Worm (Caenorhabditis elegans) whole organism, mixed stage, embryonic: ENCODE results near the gene Y73F8A.36.

Experiments used
- M03D4.4 ChIP-seq: sonication (generic microtip); optimal IDR thresholded peaks from 2 replicates; lab custom pipeline; 2017; ENCODE audit warnings: mild to moderate bottlenecking, missing genetic modification characterization, missing compliant biosample characterization
- bed-3 ChIP-seq: fragments of 200-800 bp; sonication (Bioruptor generic); optimal IDR thresholded peaks from 3 replicates; lab custom pipeline; 2018; ENCODE audit warnings: mild to moderate bottlenecking, missing genetic modification characterization, moderate library complexity, missing compliant biosample characterization
- blmp-1 ChIP-seq: fragments of 150-350 bp; optimal IDR thresholded peaks from 2 replicates; lab custom pipeline; 2014; ENCODE audit warnings: missing biosample characterization, missing genetic modification characterization
- ceh-39 ChIP-seq: fragments of 150-350 bp; optimal IDR thresholded peaks from 2 replicates; lab custom pipeline; 2014; ENCODE audit warnings: missing biosample characterization, missing genetic modification characterization
- ceh-43 ChIP-seq: fragments of 200-800 bp; sonication (Bioruptor generic); optimal IDR thresholded peaks from 2 replicates; lab custom pipeline; 2018; ENCODE audit warnings: mild to moderate bottlenecking, missing genetic modification characterization, moderate library complexity, missing compliant biosample characterization
- ceh-83 ChIP-seq: fragments of 200-800 bp; sonication (Bioruptor generic); optimal IDR thresholded peaks from 2 replicates; lab custom pipeline; 2018; ENCODE audit warnings: mild to moderate bottlenecking, missing genetic modification characterization, missing compliant biosample characterization
- ces-1 ChIP-seq: fragments of 150-350 bp; optimal IDR thresholded peaks from 2 replicates; lab custom pipeline; 2014; ENCODE audit warnings: missing biosample characterization, missing genetic modification reagents, missing genetic modification characterization
- cnd-1 ChIP-seq: fragments of 200-800 bp; sonication (Bioruptor generic); optimal IDR thresholded peaks from 2 replicates; lab custom pipeline; 2018; ENCODE audit warnings: mild to moderate bottlenecking, missing genetic modification characterization, missing compliant biosample characterization
- drap-1 ChIP-seq: fragments of 200-800 bp; sonication (Bioruptor generic); optimal IDR thresholded peaks from 3 replicates; lab custom pipeline; 2018; ENCODE audit warnings: mild to moderate bottlenecking, missing genetic modification characterization, missing compliant biosample characterization
- elt-1 ChIP-seq: sonication (generic microtip); optimal IDR thresholded peaks from 2 replicates; lab custom pipeline; 2017; ENCODE audit warnings: missing genetic modification characterization, mild to moderate bottlenecking, missing compliant biosample characterization, antibody characterized with exemption, moderate library complexity, borderline replicate concordance; ENCODE audit not compliant: insufficient read depth
- elt-3 ChIP-seq: fragments of 150-350 bp; optimal IDR thresholded peaks from 2 replicates; lab custom pipeline; 2014; ENCODE audit warnings: missing biosample characterization, missing genetic modification characterization
- flh-1 ChIP-seq: fragments of 200-800 bp; sonication (Bioruptor generic); optimal IDR thresholded peaks from 2 replicates; lab custom pipeline; 2018; ENCODE audit warnings: mild to moderate bottlenecking, missing genetic modification characterization, moderate library complexity, missing compliant biosample characterization
- hlh-1 ChIP-seq: fragments of 150-350 bp; optimal IDR thresholded peaks from 2 replicates; lab custom pipeline; 2014; ENCODE audit warnings: missing biosample characterization, missing genetic modification reagents, missing genetic modification characterization
- lin-13 ChIP-seq: fragments of 150-350 bp; optimal IDR thresholded peaks from 2 replicates; lab custom pipeline; 2014; ENCODE audit warnings: missing biosample characterization, missing genetic modification characterization
- lin-32 ChIP-seq: fragments of 200-800 bp; sonication (Bioruptor generic); optimal IDR thresholded peaks from 2 replicates; lab custom pipeline; 2018; ENCODE audit warnings: mild to moderate bottlenecking, missing genetic modification characterization, missing compliant biosample characterization
- lsy-2 ChIP-seq: fragments of 150-350 bp; optimal IDR thresholded peaks from 2 replicates; lab custom pipeline; 2014; ENCODE audit warnings: missing biosample characterization, missing genetic modification characterization
- mab-5 ChIP-seq: fragments of 150-350 bp; optimal IDR thresholded peaks from 2 replicates; lab custom pipeline; 2014; ENCODE audit warnings: missing biosample characterization, missing genetic modification characterization
- mep-1 ChIP-seq: fragments of 150-350 bp; optimal IDR thresholded peaks from 2 replicates; lab custom pipeline; 2017; ENCODE audit warnings: missing biosample characterization, missing genetic modification reagents, missing genetic modification characterization, inconsistent platforms
- mls-2 ChIP-seq: sonication (generic microtip); optimal IDR thresholded peaks from 2 replicates; lab custom pipeline; 2016; ENCODE audit warnings: mild to moderate bottlenecking, missing genetic modification characterization, moderate library complexity, missing compliant biosample characterization
- nhr-12 ChIP-seq: fragments of 150-350 bp; optimal IDR thresholded peaks from 2 replicates; lab custom pipeline; 2014; ENCODE audit warnings: missing biosample characterization, missing genetic modification characterization
- nhr-2 ChIP-seq: fragments of 150-350 bp; optimal IDR thresholded peaks from 2 replicates; lab custom pipeline; 2014; ENCODE audit warnings: missing biosample characterization, missing genetic modification characterization
- nhr-237 ChIP-seq: fragments of 150-350 bp; optimal IDR thresholded peaks from 2 replicates; lab custom pipeline; 2014; ENCODE audit warnings: missing biosample characterization, missing genetic modification characterization
- nhr-28 ChIP-seq: fragments of 150-350 bp; optimal IDR thresholded peaks from 2 replicates; lab custom pipeline; 2014; ENCODE audit warnings: missing biosample characterization, missing genetic modification characterization
- pha-4 ChIP-seq: fragments of 150-350 bp; optimal IDR thresholded peaks from 2 replicates; lab custom pipeline; 2018; ENCODE audit warnings: missing biosample characterization, missing genetic modification reagents, missing genetic modification characterization
- sem-2 ChIP-seq: fragments of 200-800 bp; sonication (Bioruptor generic); optimal IDR thresholded peaks from 2 replicates; lab custom pipeline; 2018; ENCODE audit warnings: mild to moderate bottlenecking, missing genetic modification characterization, missing compliant biosample characterization
- snpc-4 ChIP-seq: fragments of 150-350 bp; optimal IDR thresholded peaks from 2 replicates; lab custom pipeline; 2014; ENCODE audit warnings: missing biosample characterization, missing genetic modification characterization
- sptf-1 ChIP-seq: sonication (generic microtip); optimal IDR thresholded peaks from 2 replicates; lab custom pipeline; 2017; ENCODE audit warnings: mild to moderate bottlenecking, missing genetic modification characterization, moderate library complexity, missing compliant biosample characterization
- tbx-8 ChIP-seq: fragments of 200-800 bp; sonication (Bioruptor generic); optimal IDR thresholded peaks from 2 replicates; lab custom pipeline; 2018; ENCODE audit warnings: mild to moderate bottlenecking, missing genetic modification characterization, moderate library complexity, missing compliant biosample characterization
- unc-39 ChIP-seq: fragments of 150-350 bp; optimal IDR thresholded peaks from 2 replicates; lab custom pipeline; 2014; ENCODE audit warnings: missing biosample characterization, missing genetic modification characterization
- unc-62 ChIP-seq: fragments of 150-350 bp; optimal IDR thresholded peaks from 2 replicates; lab custom pipeline; 2014; ENCODE audit warnings: missing biosample characterization, missing genetic modification reagents, missing genetic modification characterization
- zip-8 ChIP-seq: fragments of 150-350 bp; optimal IDR thresholded peaks from 2 replicates; lab custom pipeline; 2014; ENCODE audit warnings: missing biosample characterization, missing genetic modification characterization
- ztf-11 ChIP-seq: fragments of 150-350 bp; optimal IDR thresholded peaks from 2 replicates; lab custom pipeline; 2014; ENCODE audit warnings: missing biosample characterization, missing genetic modification characterization

Y73F8A.36 gene

DNA sequence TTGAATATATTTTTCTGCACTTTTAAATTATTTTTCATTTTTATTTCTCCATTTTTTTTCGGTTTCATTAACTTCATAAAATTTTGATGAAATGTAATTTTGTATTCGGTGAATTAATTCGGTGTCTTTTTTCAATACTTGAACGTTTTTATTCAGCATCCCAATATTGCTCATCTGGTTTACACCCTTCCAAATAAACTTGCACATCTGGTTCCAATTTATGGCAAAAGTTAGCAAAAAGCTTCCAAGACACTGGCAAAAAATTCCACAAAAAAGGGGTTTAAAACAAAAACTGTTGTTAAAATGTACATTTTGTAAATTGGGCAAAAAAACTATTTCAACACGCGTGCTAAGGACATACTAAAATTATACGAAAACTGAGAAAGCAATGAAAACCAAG, 34.5 kb downstream of the Y73F8A.36 start:
- TF ChIP-seq mab-5 = no peak
- no peak for TF ChIP-seq mep-1
- no peak for TF ChIP-seq ceh-83
- TF ChIP-seq bed-3 (GFP tag; lab: Kevin White, UChicago) = no peak
- TF ChIP-seq ceh-43 = no peak
- TF ChIP-seq lin-13 (tag; lab: Kevin White, UChicago) = no peak
- TF ChIP-seq M03D4.4 (tag; lab: Kevin White, UChicago) = no peak
- no peak for TF ChIP-seq snpc-4 (tag; lab: Kevin White, UChicago)
- TF ChIP-seq flh-1 (GFP tag; lab: Kevin White, UChicago) = no peak
- TF ChIP-seq lsy-2 (tag; lab: Kevin White, UChicago) = no peak
- no peak for TF ChIP-seq ceh-39 (tag; lab: Kevin White, UChicago)
- no peak for TF ChIP-seq nhr-12 (tag; lab: Kevin White, UChicago)
- TF ChIP-seq nhr-237 (tag; lab: Kevin White, UChicago) = no peak
- no peak for TF ChIP-seq hlh-1
- no peak for TF ChIP-seq unc-39 (tag; lab: Kevin White, UChicago)

DNA sequence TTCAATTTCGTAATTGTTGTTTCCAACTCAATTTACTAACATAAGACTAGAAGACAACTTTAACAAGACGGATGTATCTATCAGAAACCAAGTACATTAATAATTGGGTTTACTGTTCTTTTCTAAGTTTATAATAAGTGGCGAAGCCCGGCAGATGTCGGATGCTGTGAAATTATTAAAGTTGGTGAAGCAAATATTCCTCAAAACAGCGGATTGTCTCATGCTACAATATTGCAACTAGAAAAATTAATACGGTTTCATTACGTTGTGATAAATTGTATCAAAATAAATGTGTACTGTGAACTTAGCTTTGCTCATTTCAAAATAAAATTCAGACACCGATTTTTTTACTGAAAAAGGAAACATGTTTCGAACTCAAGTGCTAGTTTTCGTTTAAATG, 37.9 kb downstream of the Y73F8A.36 start:
- no peak for TF ChIP-seq bed-3 (GFP tag; lab: Kevin White, UChicago)
- no peak for TF ChIP-seq nhr-28
- no peak for TF ChIP-seq mep-1
- TF ChIP-seq unc-62 = no peak
- TF ChIP-seq nhr-2 (tag; lab: Kevin White, UChicago) = no peak
- no peak for TF ChIP-seq lin-32 (GFP tag; lab: Kevin White, UChicago)
- no peak for TF ChIP-seq ces-1 (GFP tag; lab: Kevin White, UChicago)
- TF ChIP-seq flh-1 (GFP tag; lab: Kevin White, UChicago) = no peak
- no peak for TF ChIP-seq nhr-237 (tag; lab: Kevin White, UChicago)
- no peak for TF ChIP-seq M03D4.4 (tag; lab: Kevin White, UChicago)
- no peak for TF ChIP-seq mls-2 (tag; lab: Kevin White, UChicago)
- TF ChIP-seq hlh-1 = no peak
- no peak for TF ChIP-seq drap-1 (GFP tag; lab: Kevin White, UChicago)
- no peak for TF ChIP-seq nhr-12 (tag; lab: Kevin White, UChicago)
- TF ChIP-seq snpc-4 (tag; lab: Kevin White, UChicago) = no peak
- TF ChIP-seq sem-2 (GFP tag; lab: Kevin White, UChicago) = no peak
- no peak for TF ChIP-seq ceh-43
- TF ChIP-seq lin-13 (tag; lab: Kevin White, UChicago) = no peak
- TF ChIP-seq unc-39 (tag; lab: Kevin White, UChicago) = no peak

DNA sequence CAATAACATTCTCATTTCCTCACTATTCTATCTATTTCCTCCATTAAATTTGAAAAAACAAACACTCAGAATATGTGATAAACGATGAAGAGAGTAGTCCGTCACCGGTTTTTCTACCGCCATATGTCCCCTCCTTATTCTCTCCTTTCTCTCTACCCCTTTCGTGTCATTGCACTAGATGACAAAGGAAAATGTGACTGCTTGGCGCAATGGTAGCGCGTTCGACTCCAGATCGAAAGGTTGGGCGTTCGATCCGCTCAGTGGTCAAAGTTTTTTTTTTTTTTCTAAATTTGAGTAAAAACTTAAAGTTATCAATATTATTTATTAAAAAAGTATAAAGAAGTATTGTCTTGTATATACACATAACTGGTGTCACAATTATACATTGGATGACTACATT, 43.8 kb downstream of the Y73F8A.36 start:
- peak; percentile 15 for TF ChIP-seq bed-3 (GFP tag; lab: Kevin White, UChicago)
- no peak for TF ChIP-seq elt-3
- TF ChIP-seq cnd-1 = no peak
- TF ChIP-seq ceh-83 = peak; percentile 74
- peak; percentile 10 for TF ChIP-seq mep-1
- TF ChIP-seq ceh-39 (tag; lab: Kevin White, UChicago) = no peak
- TF ChIP-seq lin-13 (tag; lab: Kevin White, UChicago) = no peak
- TF ChIP-seq ceh-43 = peak; percentile 36
- no peak for TF ChIP-seq unc-39 (tag; lab: Kevin White, UChicago)
- TF ChIP-seq M03D4.4 (tag; lab: Kevin White, UChicago) = peak; percentile 65
- TF ChIP-seq lin-32 (GFP tag; lab: Kevin White, UChicago) = peak; percentile 18
- no peak for TF ChIP-seq nhr-2 (tag; lab: Kevin White, UChicago)
- TF ChIP-seq blmp-1 (tag; lab: Kevin White, UChicago) = no peak
- no peak for TF ChIP-seq nhr-237 (tag; lab: Kevin White, UChicago)
- TF ChIP-seq, all 35 proteins: peak for 6

DNA sequence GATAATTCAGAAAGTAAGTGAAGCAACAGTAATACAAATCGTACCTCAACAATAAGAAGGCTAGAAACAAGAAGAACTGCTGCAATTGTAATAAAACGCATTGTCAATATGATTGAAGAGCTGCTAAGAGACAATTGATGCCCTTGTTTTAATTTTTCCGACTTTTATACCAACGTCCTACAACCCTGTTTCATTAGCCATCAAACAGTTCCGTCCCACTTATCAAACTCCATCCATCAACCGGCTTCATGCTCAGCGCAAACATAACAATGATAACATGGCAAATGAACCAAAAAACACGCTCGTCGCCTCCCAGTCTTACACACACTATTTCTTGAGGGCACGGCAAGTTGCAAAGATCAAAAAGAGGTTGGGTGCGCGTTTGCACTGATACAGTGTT, 45.4 kb downstream of the Y73F8A.36 start, which contains the start of gene pqn-90:
TSS of gene pqn-90 (minus strand) at position 101 of the 400 bp plus-strand sequence.
- no peak for TF ChIP-seq lsy-2 (tag; lab: Kevin White, UChicago)
- no peak for TF ChIP-seq elt-1 (tag; lab: Kevin White, UChicago)
- no peak for TF ChIP-seq zip-8
- no peak for TF ChIP-seq snpc-4 (tag; lab: Kevin White, UChicago)
- no peak for TF ChIP-seq blmp-1 (tag; lab: Kevin White, UChicago)
- TF ChIP-seq drap-1 (GFP tag; lab: Kevin White, UChicago) = no peak
- no peak for TF ChIP-seq ceh-39 (tag; lab: Kevin White, UChicago)

DNA sequence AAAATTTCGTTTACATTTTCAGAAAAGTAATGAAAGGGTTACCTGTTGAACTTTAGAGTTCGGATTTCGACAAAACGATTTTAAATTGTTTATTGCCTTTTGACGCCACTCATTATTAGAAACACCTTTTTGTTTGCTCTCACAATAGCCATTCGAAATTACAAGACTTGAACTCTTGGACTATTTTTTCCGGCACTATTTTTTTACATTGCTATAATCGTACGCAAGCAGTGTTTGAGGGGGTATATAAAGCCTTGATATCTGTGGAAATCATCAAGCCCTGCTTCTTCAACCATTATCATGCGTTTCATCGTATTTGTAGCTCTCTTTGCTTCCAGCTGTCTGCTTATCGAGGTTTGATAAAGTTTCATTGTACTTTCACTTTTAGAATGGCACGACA, 45.9 kb downstream of the Y73F8A.36 start, which contains the start of gene pqn-91:
TSS of gene pqn-91 (plus strand) at position 301 of the 400 bp plus-strand sequence.
- no peak for TF ChIP-seq lin-13 (tag; lab: Kevin White, UChicago)
- TF ChIP-seq flh-1 (GFP tag; lab: Kevin White, UChicago) = no peak
- TF ChIP-seq ceh-83 = no peak
- no peak for TF ChIP-seq ceh-43
- no peak for TF ChIP-seq zip-8
- no peak for TF ChIP-seq unc-62
- no peak for TF ChIP-seq cnd-1
- TF ChIP-seq M03D4.4 (tag; lab: Kevin White, UChicago) = no peak
- no peak for TF ChIP-seq nhr-28
- TF ChIP-seq elt-3 = no peak
- TF ChIP-seq lsy-2 (tag; lab: Kevin White, UChicago) = no peak
- no peak for TF ChIP-seq drap-1 (GFP tag; lab: Kevin White, UChicago)
- TF ChIP-seq mab-5 = no peak
- no peak for TF ChIP-seq mep-1
- TF ChIP-seq sptf-1 = no peak
- TF ChIP-seq pha-4 (tag; lab: Kevin White, UChicago) = no peak
- no peak for TF ChIP-seq ztf-11
- no peak for TF ChIP-seq mls-2 (tag; lab: Kevin White, UChicago)
- no peak for TF ChIP-seq blmp-1 (tag; lab: Kevin White, UChicago)
- TF ChIP-seq tbx-8 (GFP tag; lab: Kevin White, UChicago) = no peak
